Worm (Caenorhabditis elegans): Measurements from ENCODE around the gene sre-48.

- TF ChIP-seq unc-130 (tag; optimal IDR thresholded peaks at IDR 0.05) = no peak
- TF ChIP-seq ztf-11 (tag; optimal IDR thresholded peaks at IDR 0.05) = no peak
- TF ChIP-seq nhr-77 (tag; optimal IDR thresholded peaks at IDR 0.05) = no peak
- no peak for TF ChIP-seq unc-62 (GFP tag; optimal IDR thresholded peaks at IDR 0.05)
- no peak for TF ChIP-seq lsy-2 (tag; optimal IDR thresholded peaks at IDR 0.05)
- no peak for TF ChIP-seq ama-1 (optimal IDR thresholded peaks at IDR 0.05)
Observed at ce11 chrII:13977701-13978100, 2.0 kb downstream of the sre-48 start.

All from whole organism, L1 larva.